Worm (Caenorhabditis elegans) whole organism, L2 larva: ENCODE results near the gene C49F5.3.
A peak's percentile ranks its signal among the peaks of the same experiment; 100 is the strongest.

Experiments
- C34F6.9 ChIP-seq: fragments of 150-350 bp; optimal IDR thresholded peaks from 2 replicates; lab custom pipeline; 2014; ENCODE audit warnings: missing biosample characterization, missing genetic modification characterization
- F13H6.1 ChIP-seq: sonication (generic microtip); optimal IDR thresholded peaks from 2 replicates; lab custom pipeline; 2016; ENCODE audit warnings: missing genetic modification characterization, missing compliant biosample characterization
- R02D3.7 ChIP-seq: fragments of 150-350 bp; optimal IDR thresholded peaks from 2 replicates; lab custom pipeline; 2014; ENCODE audit warnings: missing biosample characterization, missing genetic modification characterization
- alr-1 ChIP-seq: fragments of 150-350 bp; optimal IDR thresholded peaks from 2 replicates; lab custom pipeline; 2014; ENCODE audit warnings: missing biosample characterization, missing genetic modification characterization
- aly-2 ChIP-seq: fragments of 150-350 bp; optimal IDR thresholded peaks from 2 replicates; lab custom pipeline; 2014; ENCODE audit warnings: missing biosample characterization, missing genetic modification characterization
- ama-1 ChIP-seq: fragments of 150-350 bp; optimal IDR thresholded peaks from 2 replicates; lab custom pipeline; 2018; ENCODE audit warnings: inconsistent platforms
- blmp-1 ChIP-seq: sonication (generic microtip); optimal IDR thresholded peaks from 2 replicates; lab custom pipeline; 2017; ENCODE audit warnings: missing genetic modification characterization, mild to moderate bottlenecking, missing compliant biosample characterization, antibody characterized with exemption, moderate library complexity; ENCODE audit not compliant: insufficient read depth
- ceh-16 ChIP-seq: fragments of 150-350 bp; optimal IDR thresholded peaks from 2 replicates; lab custom pipeline; 2014; ENCODE audit warnings: missing biosample characterization, missing genetic modification characterization
- ceh-82 ChIP-seq: fragments of 150-350 bp; optimal IDR thresholded peaks from 2 replicates; lab custom pipeline; 2014; ENCODE audit warnings: missing biosample characterization, missing genetic modification characterization
- dmd-4 ChIP-seq: sonication (generic microtip); optimal IDR thresholded peaks from 2 replicates; lab custom pipeline; 2017; ENCODE audit warnings: missing biosample characterization, missing genetic modification characterization
- egl-27 ChIP-seq: sonication (generic microtip); optimal IDR thresholded peaks from 3 replicates; lab custom pipeline; 2017; ENCODE audit warnings: missing biosample characterization, missing genetic modification reagents, missing genetic modification characterization
- elt-1 ChIP-seq: fragments of 150-350 bp; optimal IDR thresholded peaks from 2 replicates; lab custom pipeline; 2014; ENCODE audit warnings: missing biosample characterization, missing genetic modification characterization
- elt-3 ChIP-seq: sonication (generic microtip); optimal IDR thresholded peaks from 2 replicates; lab custom pipeline; 2017; ENCODE audit warnings: missing biosample characterization, missing genetic modification characterization
- fos-1 ChIP-seq: fragments of 150-350 bp; optimal IDR thresholded peaks from 2 replicates; lab custom pipeline; 2014; ENCODE audit warnings: missing biosample characterization, missing genetic modification characterization
- gmeb-1 ChIP-seq: fragments of 150-350 bp; optimal IDR thresholded peaks from 2 replicates; lab custom pipeline; 2014; ENCODE audit warnings: missing biosample characterization, missing genetic modification characterization
- lin-11 ChIP-seq: fragments of 150-350 bp; sonication (generic microtip); optimal IDR thresholded peaks from 2 replicates; lab custom pipeline; 2014; ENCODE audit warnings: missing biosample characterization, missing genetic modification characterization, inconsistent platforms, mixed read lengths
- lin-13 ChIP-seq: fragments of 150-350 bp; optimal IDR thresholded peaks from 2 replicates; lab custom pipeline; 2014; ENCODE audit warnings: missing biosample characterization, missing genetic modification reagents, missing genetic modification characterization
- lin-39 ChIP-seq: fragments of 150-350 bp; optimal IDR thresholded peaks from 2 replicates; lab custom pipeline; 2014; ENCODE audit warnings: missing biosample characterization, missing genetic modification reagents, missing genetic modification characterization
- mab-5 ChIP-seq: fragments of 150-350 bp; optimal IDR thresholded peaks from 2 replicates; lab custom pipeline; 2014; ENCODE audit warnings: missing biosample characterization, missing genetic modification characterization
- mbf-1 ChIP-seq: sonication (generic microtip); optimal IDR thresholded peaks from 2 replicates; lab custom pipeline; 2017; ENCODE audit warnings: missing biosample characterization, missing genetic modification characterization
- mdl-1 ChIP-seq, 2 experiments: fragments of 150-350 bp in 1 of 2; sonication (generic microtip) in 1 of 2; optimal IDR thresholded peaks; 2 replicates each; lab custom pipeline; 2017; ENCODE audit warnings: missing biosample characterization in 2 of 2, missing genetic modification characterization in 2 of 2
- nhr-10 ChIP-seq: sonication (generic microtip); optimal IDR thresholded peaks from 2 replicates; lab custom pipeline; 2017; ENCODE audit warnings: missing biosample characterization, missing genetic modification characterization
- nhr-11 ChIP-seq: fragments of 150-350 bp; optimal IDR thresholded peaks from 2 replicates; lab custom pipeline; 2014; ENCODE audit warnings: missing biosample characterization, missing genetic modification characterization
- nhr-12 ChIP-seq: fragments of 150-350 bp; optimal IDR thresholded peaks from 2 replicates; lab custom pipeline; 2014; ENCODE audit warnings: missing biosample characterization, missing genetic modification characterization
- nhr-129 ChIP-seq: fragments of 150-350 bp; optimal IDR thresholded peaks from 2 replicates; lab custom pipeline; 2014; ENCODE audit warnings: missing biosample characterization, missing genetic modification characterization
- nhr-23 ChIP-seq: fragments of 150-350 bp; optimal IDR thresholded peaks from 2 replicates; lab custom pipeline; 2014; ENCODE audit warnings: missing biosample characterization, missing genetic modification reagents, missing genetic modification characterization
- nhr-237 ChIP-seq: fragments of 150-350 bp; optimal IDR thresholded peaks from 2 replicates; lab custom pipeline; 2014; ENCODE audit warnings: missing biosample characterization, missing genetic modification characterization
- nhr-25 ChIP-seq: fragments of 150-350 bp; sonication (generic microtip); optimal IDR thresholded peaks from 3 replicates; lab custom pipeline; 2014; ENCODE audit warnings: missing biosample characterization, missing genetic modification characterization
- nhr-6 ChIP-seq: fragments of 150-350 bp; optimal IDR thresholded peaks from 2 replicates; lab custom pipeline; 2014; ENCODE audit warnings: missing biosample characterization, missing genetic modification characterization
- nhr-77 ChIP-seq: fragments of 150-350 bp; optimal IDR thresholded peaks from 2 replicates; lab custom pipeline; 2014; ENCODE audit warnings: missing biosample characterization, missing genetic modification characterization
- peb-1 ChIP-seq: fragments of 150-350 bp; optimal IDR thresholded peaks from 2 replicates; lab custom pipeline; 2014; ENCODE audit warnings: missing biosample characterization, missing genetic modification characterization
- sem-4 ChIP-seq: fragments of 150-350 bp; optimal IDR thresholded peaks from 2 replicates; lab custom pipeline; 2014; ENCODE audit warnings: missing biosample characterization, missing genetic modification reagents, missing genetic modification characterization
- skn-1 ChIP-seq: sonication (generic microtip); optimal IDR thresholded peaks from 2 replicates; lab custom pipeline; 2017; ENCODE audit warnings: missing biosample characterization, missing genetic modification characterization
- sma-3 ChIP-seq: sonication (generic microtip); optimal IDR thresholded peaks from 2 replicates; lab custom pipeline; 2016; ENCODE audit warnings: missing genetic modification reagents, missing genetic modification characterization, missing compliant biosample characterization
- sma-9 ChIP-seq, 2 experiments: fragments of 150-350 bp in 1 of 2; sonication (generic microtip) in 1 of 2; optimal IDR thresholded peaks; 2 replicates each; lab custom pipeline; 2014 to 2016; ENCODE audit warnings: missing genetic modification characterization in 2 of 2, mild to moderate bottlenecking in 1 of 2, missing biosample characterization in 1 of 2, missing compliant biosample characterization in 1 of 2, missing genetic modification reagents in 1 of 2, moderate library complexity in 1 of 2
- snpc-4 ChIP-seq: fragments of 150-350 bp; optimal IDR thresholded peaks from 2 replicates; lab custom pipeline; 2014; ENCODE audit warnings: missing biosample characterization, missing genetic modification characterization
- unc-39 ChIP-seq: fragments of 150-350 bp; optimal IDR thresholded peaks from 2 replicates; lab custom pipeline; 2014; ENCODE audit warnings: missing biosample characterization, missing genetic modification characterization
- ztf-4 ChIP-seq: fragments of 150-350 bp; optimal IDR thresholded peaks from 2 replicates; lab custom pipeline; 2014; ENCODE audit warnings: missing biosample characterization, missing genetic modification characterization

C49F5.3 gene

DNA sequence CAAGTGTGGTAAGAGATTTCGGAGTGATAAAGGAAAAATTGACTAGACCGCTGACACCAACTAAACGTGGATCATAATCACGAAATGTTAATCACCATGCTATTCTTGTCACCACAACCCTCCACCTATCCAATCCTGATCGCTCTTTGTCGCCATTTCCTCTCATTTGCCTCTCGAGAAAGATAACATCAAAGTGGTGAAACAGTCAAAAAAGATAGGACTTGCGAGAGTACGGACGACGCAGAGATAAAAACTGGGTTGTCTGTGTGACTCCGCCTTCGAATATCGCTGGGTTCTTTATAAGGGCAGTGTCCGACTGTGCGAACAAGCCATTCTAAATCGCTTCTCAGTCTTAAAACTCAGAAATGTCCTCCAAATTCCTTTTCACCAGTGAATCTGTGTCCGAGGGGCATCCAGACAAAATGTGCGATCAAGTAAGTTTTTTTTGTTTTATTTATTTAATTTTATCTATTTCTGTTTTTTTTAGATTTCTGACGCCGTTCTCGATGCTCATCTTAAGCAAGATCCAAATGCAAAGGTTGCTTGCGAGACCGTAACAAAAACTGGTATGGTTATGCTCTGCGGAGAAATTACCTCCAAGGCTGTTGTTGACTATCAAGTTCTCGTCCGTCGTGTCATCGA, 17.6 kb downstream of the C49F5.3 start, which contains the start of gene sams-1:
Gene sams-1, plus strand, starts transcription at position 300 of the 642 bp plus-strand sequence.
- TF ChIP-seq ama-1 (lab: Kevin White, UChicago), result peak; percentile 46
- TF ChIP-seq snpc-4 (tag; lab: Kevin White, UChicago), result no peak
- TF ChIP-seq ceh-16 (tag; lab: Kevin White, UChicago), result peak; percentile 37
- peak; percentile 23 for TF ChIP-seq nhr-129
- no peak for TF ChIP-seq alr-1 (tag; lab: Kevin White, UChicago)
- peak; percentile 71 for TF ChIP-seq fos-1 (tag; lab: Kevin White, UChicago)
- peak; percentile 19 for TF ChIP-seq nhr-25 (tag; lab: Kevin White, UChicago)
- peak; percentile 10 for TF ChIP-seq egl-27
- peak; percentile 68 for TF ChIP-seq sma-9 (GFP tag; optimal IDR thresholded peaks at IDR 0.05; lab: Kevin White, UChicago)
- TF ChIP-seq sma-9 (tag; optimal IDR thresholded peaks at IDR 0.05; lab: Kevin White, UChicago), result no peak
- TF ChIP-seq mdl-1 (tag; optimal IDR thresholded peaks at IDR 0.05; lab: Kevin White, UChicago), result peak in 1 of 2 experiments; percentile 2
- TF ChIP-seq, all 48 proteins: peak for 8

- peak; percentile 39 for TF ChIP-seq nhr-25 (tag; lab: Kevin White, UChicago)
- TF ChIP-seq gmeb-1, result no peak
- TF ChIP-seq sma-3 (GFP tag; lab: Kevin White, UChicago), result peak; percentile 20
- peak; percentile 79 for TF ChIP-seq sma-9 (GFP tag; optimal IDR thresholded peaks at IDR 0.05; lab: Kevin White, UChicago)
- no peak for TF ChIP-seq sma-9 (tag; optimal IDR thresholded peaks at IDR 0.05; lab: Kevin White, UChicago)
Measured at ce11 chrX:11965163-11965562, 18.3 kb downstream of the C49F5.3 start.

ce11 chrX:11964555-11964954, 18.9 kb downstream of the C49F5.3 start:
- TF ChIP-seq sem-4 (tag; lab: Kevin White, UChicago), result no peak
- no peak for TF ChIP-seq nhr-25 (tag; lab: Kevin White, UChicago)
- TF ChIP-seq sma-9 (GFP tag; optimal IDR thresholded peaks at IDR 0.05; lab: Kevin White, UChicago), result peak; percentile 73
- TF ChIP-seq sma-9 (tag; optimal IDR thresholded peaks at IDR 0.05; lab: Kevin White, UChicago), result no peak
- TF ChIP-seq F13H6.1 (tag; lab: Kevin White, UChicago), result no peak
- peak; percentile 82 for TF ChIP-seq fos-1 (tag; lab: Kevin White, UChicago)

DNA sequence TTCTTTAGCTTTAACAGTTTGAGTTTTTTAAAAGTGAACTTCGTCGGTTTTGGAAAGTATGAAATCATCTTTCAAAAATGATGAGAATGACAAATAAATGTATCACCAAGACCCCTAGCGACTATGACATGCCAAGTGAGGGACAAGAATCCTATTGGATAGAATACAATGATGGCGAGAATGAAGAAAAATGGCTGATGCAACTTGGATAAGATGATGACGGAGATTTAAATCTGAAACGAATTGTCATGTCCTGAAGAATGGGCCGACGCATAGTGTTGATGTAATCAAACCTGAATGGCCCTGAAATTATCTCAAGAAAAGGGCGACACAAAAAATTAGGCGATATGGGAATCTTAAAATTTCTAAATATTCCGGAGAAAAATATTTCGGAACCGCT, 19.8 kb downstream of the C49F5.3 start:
- TF ChIP-seq ztf-4 (no peak), ceh-16 (tag; lab: Kevin White, UChicago) (peak; percentile 72), skn-1 (tag; lab: Kevin White, UChicago) (no peak), elt-3 (tag; lab: Kevin White, UChicago) (no peak), sma-9 (GFP tag; optimal IDR thresholded peaks at IDR 0.05; lab: Kevin White, UChicago) (peak; percentile 47), sma-9 (tag; optimal IDR thresholded peaks at IDR 0.05; lab: Kevin White, UChicago) (no peak), elt-1 (peak; percentile 58), sma-3 (GFP tag; lab: Kevin White, UChicago) (no peak), gmeb-1 (no peak), nhr-25 (tag; lab: Kevin White, UChicago) (peak; percentile 12), alr-1 (tag; lab: Kevin White, UChicago) (no peak), nhr-6 (tag; lab: Kevin White, UChicago) (no peak)

DNA sequence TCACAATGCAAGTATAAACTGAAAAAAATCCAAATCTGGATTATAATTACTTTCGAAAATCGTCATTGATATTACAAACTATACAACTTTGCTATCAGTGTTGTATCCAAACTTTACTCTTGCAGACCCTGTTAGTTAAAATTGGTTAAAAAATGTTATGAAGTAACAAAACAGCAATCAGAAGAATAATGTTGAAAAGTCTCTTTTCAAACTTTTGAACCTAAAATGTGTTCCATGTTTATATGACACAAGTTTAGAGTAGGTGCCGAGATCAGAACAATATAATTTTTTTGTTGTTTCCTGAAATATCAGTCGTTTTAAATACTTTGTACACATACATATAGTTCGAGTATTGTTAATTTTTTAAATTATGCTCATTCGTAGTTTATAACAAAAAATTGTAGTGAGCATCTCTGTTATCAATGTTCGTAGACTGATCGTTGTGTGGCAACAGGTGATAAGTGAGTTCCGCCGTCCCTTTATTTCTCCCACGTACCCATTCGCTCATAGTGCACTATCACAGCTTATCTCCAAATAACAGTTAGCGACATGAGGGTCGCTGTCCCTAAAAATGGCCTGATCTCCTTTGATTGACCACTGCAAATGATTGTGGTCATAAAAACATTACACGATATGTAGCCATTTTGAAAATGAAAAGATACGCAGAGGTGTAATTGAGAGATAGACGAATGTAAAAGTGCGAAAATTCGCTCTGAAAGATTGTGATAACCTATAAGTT, 21.2 kb downstream of the C49F5.3 start:
- TF ChIP-seq lin-39 (tag; lab: Kevin White, UChicago) (no peak), ceh-16 (tag; lab: Kevin White, UChicago) (no peak), nhr-11 (no peak), nhr-10 (tag; lab: Kevin White, UChicago) (no peak), mab-5 (tag; lab: Kevin White, UChicago) (no peak), nhr-23 (tag; lab: Kevin White, UChicago) (no peak), snpc-4 (tag; lab: Kevin White, UChicago) (no peak), elt-1 (no peak), nhr-129 (no peak), nhr-237 (tag; lab: Kevin White, UChicago) (no peak), ceh-82 (tag; lab: Kevin White, UChicago) (no peak), mdl-1 (tag; optimal IDR thresholded peaks at IDR 0.05; lab: Kevin White, UChicago) (peak in 1 of 2 experiments; percentile 32), mbf-1 (no peak), ztf-4 (no peak), F13H6.1 (tag; lab: Kevin White, UChicago) (peak; percentile 19), egl-27 (peak; percentile 34), nhr-77 (no peak), nhr-6 (tag; lab: Kevin White, UChicago) (no peak), nhr-12 (tag; lab: Kevin White, UChicago) (no peak), dmd-4 (tag; lab: Kevin White, UChicago) (no peak), fos-1 (tag; lab: Kevin White, UChicago) (peak; percentile 71), gmeb-1 (no peak), C34F6.9 (tag; lab: Kevin White, UChicago) (no peak), lin-11 (tag; lab: Kevin White, UChicago) (no peak), aly-2 (tag; lab: Kevin White, UChicago) (no peak), R02D3.7 (tag; lab: Kevin White, UChicago) (no peak), lin-13 (no peak), ama-1 (lab: Kevin White, UChicago) (no peak), peb-1 (tag; lab: Kevin White, UChicago) (no peak), sem-4 (tag; lab: Kevin White, UChicago) (no peak), blmp-1 (tag; lab: Kevin White, UChicago) (no peak), nhr-25 (tag; lab: Kevin White, UChicago) (no peak), elt-3 (tag; lab: Kevin White, UChicago) (no peak), unc-39 (tag; lab: Kevin White, UChicago) (no peak)
